Fruit fly (Drosophila melanogaster): ENCODE measurements around the gene CG31111.

- TF ChIP-seq CTCF (optimal IDR thresholded peaks at IDR 0.05) (no peak), CG8478 (optimal IDR thresholded peaks at IDR 0.05) (no peak)
These were observed 46.3 kb upstream of the CG31111 start, which contains the start of gene CG45095 for dm6 chr3R:25102253-25102652.

Data from S2 (cell line).